Fruit fly (Drosophila melanogaster) whole organism, embryonic: ENCODE results near the gene CG5188.

Source experiments
- Asciz ChIP-seq: fragments of 200-800 bp; sonication (Bioruptor generic); optimal IDR thresholded peaks from 2 replicates; lab custom pipeline; 2017; ENCODE audit warnings: missing biosample characterization, mild to moderate bottlenecking, missing genetic modification characterization, missing genetic modification reagents
- Bteb2 ChIP-seq: fragments of 200-800 bp; sonication (Bioruptor generic); optimal IDR thresholded peaks from 2 replicates; lab custom pipeline; 2016; ENCODE audit warnings: missing biosample characterization, missing genetic modification characterization
- CG10543 ChIP-seq: fragments of 200-800 bp; sonication (Bioruptor generic); optimal IDR thresholded peaks from 3 replicates; lab custom pipeline; 2017; ENCODE audit warnings: missing biosample characterization, mild to moderate bottlenecking, missing genetic modification characterization, moderate library complexity
- CG11504 ChIP-seq: fragments of 200-800 bp; sonication (Bioruptor generic); optimal IDR thresholded peaks from 3 replicates; lab custom pipeline; 2019; ENCODE audit warnings: missing biosample characterization, mild to moderate bottlenecking, missing genetic modification characterization, moderate library complexity
- CG11695 ChIP-seq: fragments of 200-800 bp; sonication (Bioruptor generic); IDR thresholded peaks from 3 replicates; pipeline ENCODE4 v1.3.6; 2022; ENCODE audit warnings: missing biosample characterization, missing genetic modification characterization
- CG11723 ChIP-seq: fragments of 200-800 bp; sonication (Bioruptor generic); optimal IDR thresholded peaks from 2 replicates; lab custom pipeline; 2017; ENCODE audit warnings: missing biosample characterization, mild to moderate bottlenecking, missing genetic modification characterization
- CG14667 ChIP-seq: fragments of 200-800 bp; sonication (Bioruptor generic); IDR thresholded peaks from 2 replicates; pipeline ENCODE4 v1.3.6; 2022; ENCODE audit warnings: missing biosample characterization, missing genetic modification characterization
- CG1529 ChIP-seq: fragments of 200-800 bp; sonication (Bioruptor generic); optimal IDR thresholded peaks from 3 replicates; lab custom pipeline; 2018; ENCODE audit warnings: missing biosample characterization, missing genetic modification characterization
- CG1647 ChIP-seq: fragments of 200-800 bp; sonication (Bioruptor generic); optimal IDR thresholded peaks from 3 replicates; lab custom pipeline; 2016; ENCODE audit warnings: missing biosample characterization, missing genetic modification characterization
- CG17186 ChIP-seq: fragments of 200-800 bp; sonication (Bioruptor generic); optimal IDR thresholded peaks from 3 replicates; lab custom pipeline; 2017; ENCODE audit warnings: missing biosample characterization, missing genetic modification reagents, missing genetic modification characterization
- CG17359 ChIP-seq: fragments of 200-800 bp; sonication (Bioruptor generic); optimal IDR thresholded peaks from 3 replicates; lab custom pipeline; 2018; ENCODE audit warnings: missing biosample characterization, mild to moderate bottlenecking, missing genetic modification characterization, moderate library complexity
- CG17829 ChIP-seq: fragments of 200-800 bp; optimal IDR thresholded peaks from 2 replicates; lab custom pipeline; 2019; ENCODE audit warnings: missing biosample characterization, mild to moderate bottlenecking, missing genetic modification characterization, moderate library complexity
- CG18011 ChIP-seq: fragments of 200-800 bp; sonication (Bioruptor generic); optimal IDR thresholded peaks from 2 replicates; lab custom pipeline; 2017; ENCODE audit warnings: missing biosample characterization, missing genetic modification characterization, mild to moderate bottlenecking, moderate library complexity, missing genotype
- CG2712 ChIP-seq: fragments of 200-800 bp; optimal IDR thresholded peaks from 3 replicates; lab custom pipeline; 2019; ENCODE audit warnings: missing biosample characterization, mild to moderate bottlenecking, missing genetic modification characterization, moderate library complexity
- CG3163 ChIP-seq: fragments of 200-800 bp; sonication (Bioruptor generic); optimal IDR thresholded peaks from 3 replicates; lab custom pipeline; 2016; ENCODE audit warnings: missing biosample characterization, missing genetic modification characterization
- CG42726 ChIP-seq: fragments of 200-800 bp; sonication (Bioruptor generic); IDR thresholded peaks from 2 replicates; pipeline ENCODE4 v1.3.6; 2022; ENCODE audit warnings: missing biosample characterization, missing genetic modification characterization; ENCODE audit not compliant: partially characterized antibody
- CG6254 ChIP-seq: fragments of 200-800 bp; sonication (Bioruptor generic); optimal IDR thresholded peaks from 3 replicates; lab custom pipeline; 2017; ENCODE audit warnings: mild to moderate bottlenecking, missing biosample characterization, missing genetic modification reagents, missing genetic modification characterization
- CG6272 ChIP-seq: fragments of 200-800 bp; sonication (Bioruptor generic); IDR thresholded peaks from 2 replicates; pipeline ENCODE4 v1.3.6; 2022; ENCODE audit warnings: missing biosample characterization, missing genetic modification characterization
- CG7786 ChIP-seq: fragments of 200-800 bp; sonication (Bioruptor generic); optimal IDR thresholded peaks from 2 replicates; lab custom pipeline; 2016; ENCODE audit warnings: missing biosample characterization, missing genetic modification characterization
- CG9215 ChIP-seq: fragments of 200-800 bp; sonication (Bioruptor generic); IDR thresholded peaks from 2 replicates; pipeline ENCODE4 v1.3.6; 2022; ENCODE audit warnings: missing biosample characterization, missing genetic modification characterization
- CkIIα-i1 ChIP-seq: fragments of 200-800 bp; sonication (Bioruptor generic); IDR thresholded peaks from 2 replicates; pipeline ENCODE4 v1.3.6; 2022; ENCODE audit warnings: missing biosample characterization, missing genetic modification characterization
- Dref ChIP-seq: fragments of 200-800 bp; sonication (Bioruptor generic); IDR thresholded peaks from 2 replicates; pipeline ENCODE4 v1.3.6; 2022; ENCODE audit warnings: missing biosample characterization, missing genetic modification characterization
- Ets65A ChIP-seq: fragments of 200-800 bp; sonication (Bioruptor generic); peaks from one replicate; lab custom pipeline; 2016; ENCODE audit warnings: missing biosample characterization, missing genetic modification characterization
- H2.0 ChIP-seq: fragments of 200-800 bp; sonication (Bioruptor generic); IDR thresholded peaks from 2 replicates; pipeline ENCODE4 v1.3.6; 2022; ENCODE audit warnings: missing biosample characterization, missing genetic modification characterization
- HLH4C ChIP-seq: fragments of 200-800 bp; sonication (Bioruptor generic); IDR thresholded peaks from 3 replicates; pipeline ENCODE4 v1.3.6; 2022; ENCODE audit warnings: missing biosample characterization, missing genetic modification characterization; ENCODE audit not compliant: partially characterized antibody
- HmgD ChIP-seq: fragments of 200-800 bp; sonication (Bioruptor generic); optimal IDR thresholded peaks from 3 replicates; lab custom pipeline; 2016; ENCODE audit warnings: missing biosample characterization, missing genetic modification characterization
- Hr39 ChIP-seq: fragments of >200 bp; optimal IDR thresholded peaks from 2 replicates; lab custom pipeline; 2017
- Hsf ChIP-seq: fragments of 200-800 bp; sonication (Bioruptor generic); optimal IDR thresholded peaks from 3 replicates; lab custom pipeline; 2016; ENCODE audit warnings: missing biosample characterization, missing genetic modification characterization
- Optix ChIP-seq: fragments of 200-800 bp; sonication (Bioruptor generic); IDR thresholded peaks from 3 replicates; pipeline ENCODE4 v1.3.6; 2022; ENCODE audit warnings: missing biosample characterization, missing genetic modification characterization
- PHDP ChIP-seq: fragments of 200-800 bp; sonication (Bioruptor generic); optimal IDR thresholded peaks from 3 replicates; lab custom pipeline; 2018; ENCODE audit warnings: missing biosample characterization, mild to moderate bottlenecking, missing genetic modification characterization, moderate library complexity
- Ravus ChIP-seq: fragments of 200-800 bp; sonication (Bioruptor generic); IDR thresholded peaks from 2 replicates; pipeline ENCODE4 v1.3.6; 2022; ENCODE audit warnings: missing biosample characterization, missing genetic modification characterization
- Sin3A ChIP-seq: fragments of >200 bp; optimal IDR thresholded peaks from 2 replicates; lab custom pipeline; 2018
- Sox100B ChIP-seq: fragments of 200-800 bp; sonication (Bioruptor generic); optimal IDR thresholded peaks from 3 replicates; lab custom pipeline; 2018; ENCODE audit warnings: missing biosample characterization, mild to moderate bottlenecking, missing genetic modification characterization
- bigmax ChIP-seq: fragments of 200-800 bp; sonication (Bioruptor generic); optimal IDR thresholded peaks from 2 replicates; lab custom pipeline; 2018; ENCODE audit warnings: missing biosample characterization, mild to moderate bottlenecking, missing genetic modification characterization
- br ChIP-seq: fragments of >200 bp; optimal IDR thresholded peaks from 2 replicates; lab custom pipeline; 2017
- en ChIP-seq: fragments of 200-800 bp; sonication (Bioruptor generic); optimal IDR thresholded peaks from 2 replicates; lab custom pipeline; 2016; ENCODE audit warnings: missing biosample characterization, missing genetic modification characterization
- gem ChIP-seq: fragments of 200-800 bp; sonication (Bioruptor generic); optimal IDR thresholded peaks from 2 replicates; lab custom pipeline; 2019; ENCODE audit warnings: missing biosample characterization, mild to moderate bottlenecking, missing genetic modification characterization, moderate library complexity
- h ChIP-seq: fragments of >200 bp; optimal IDR thresholded peaks from 2 replicates; lab custom pipeline; 2017
- ham ChIP-seq: fragments of 200-800 bp; sonication (Bioruptor generic); IDR thresholded peaks from 2 replicates; pipeline ENCODE4 v1.3.6; 2022; ENCODE audit warnings: missing biosample characterization, missing genetic modification characterization
- hb ChIP-seq: fragments of 200-800 bp; sonication (Bioruptor generic); IDR thresholded peaks from 3 replicates; pipeline ENCODE4 v1.3.6; 2022; ENCODE audit warnings: missing biosample characterization, missing genetic modification characterization; ENCODE audit not compliant: partially characterized antibody
- jigr1 ChIP-seq: fragments of 200-800 bp; sonication (Bioruptor generic); IDR thresholded peaks from 3 replicates; pipeline ENCODE4 v1.3.6; 2022; ENCODE audit warnings: missing biosample characterization, missing genetic modification characterization
- jing ChIP-seq: fragments of 200-800 bp; sonication (Bioruptor generic); optimal IDR thresholded peaks from 2 replicates; lab custom pipeline; 2018; ENCODE audit warnings: missing biosample characterization, mild to moderate bottlenecking, missing genetic modification characterization
- kah ChIP-seq: fragments of 200-800 bp; sonication (Bioruptor generic); optimal IDR thresholded peaks from 2 replicates; lab custom pipeline; 2018; ENCODE audit warnings: missing biosample characterization, mild to moderate bottlenecking, missing genetic modification characterization
- klu ChIP-seq: fragments of 200-800 bp; sonication (Bioruptor generic); IDR thresholded peaks from 2 replicates; pipeline ENCODE4 v1.3.6; 2022; ENCODE audit warnings: missing biosample characterization, missing genetic modification characterization
- lbe ChIP-seq: fragments of 200-800 bp; sonication (Bioruptor generic); optimal IDR thresholded peaks from 2 replicates; lab custom pipeline; 2016; ENCODE audit warnings: missing biosample characterization, mild to moderate bottlenecking, missing genetic modification characterization
- pita ChIP-seq: fragments of 200-800 bp; sonication (Bioruptor generic); optimal IDR thresholded peaks from 2 replicates; lab custom pipeline; 2017; ENCODE audit warnings: missing biosample characterization, mild to moderate bottlenecking, missing genetic modification characterization
- row ChIP-seq: fragments of 200-800 bp; sonication (Bioruptor generic); IDR thresholded peaks from 3 replicates; pipeline ENCODE4 v1.3.6; 2022; ENCODE audit warnings: missing biosample characterization, missing genetic modification characterization
- sob ChIP-seq: fragments of 200-800 bp; sonication (Bioruptor generic); IDR thresholded peaks from 2 replicates; pipeline ENCODE4 v1.3.6; 2022; ENCODE audit warnings: missing biosample characterization, missing genetic modification characterization
- sug ChIP-seq: fragments of 200-800 bp; optimal IDR thresholded peaks from 2 replicates; lab custom pipeline; 2019; ENCODE audit warnings: missing biosample characterization, mild to moderate bottlenecking, missing genetic modification characterization, moderate library complexity
- tx ChIP-seq: fragments of 200-800 bp; sonication (Bioruptor generic); optimal IDR thresholded peaks from 2 replicates; lab custom pipeline; 2016; ENCODE audit warnings: missing biosample characterization, missing genetic modification characterization
- vnd ChIP-seq: fragments of 200-800 bp; sonication (Bioruptor generic); IDR thresholded peaks from 3 replicates; pipeline ENCODE4 v1.3.6; 2022; ENCODE audit warnings: missing biosample characterization, missing genetic modification characterization; ENCODE audit not compliant: partially characterized antibody

CG5188 gene

dm6 chr2L:10387869-10388726 lies 40.5 kb upstream of the CG5188 start, which contains the start of gene da (continued):
- no peak for TF ChIP-seq br
- no peak for TF ChIP-seq pita (GFP tag; lab: Kevin White, UChicago)
- peak; percentile 62; the same call in 1 of the 2 replicates for TF ChIP-seq sob (GFP tag; lab: Robert Waterston, UW)
- TF ChIP-seq jing (GFP tag; lab: Kevin White, UChicago): no peak
- TF ChIP-seq tx (GFP tag; lab: Kevin White, UChicago): peak; percentile 44
- 0 out of 3 replicates have a peak, but pooled peaks have one; percentile 38 for TF ChIP-seq CG11695 (GFP tag; lab: Robert Waterston, UW)
- TF ChIP-seq Bteb2: peak; percentile 67
- no peak for TF ChIP-seq Ravus (GFP tag; lab: Robert Waterston, UW)
- no peak for TF ChIP-seq jigr1 (GFP tag; lab: Robert Waterston, UW)
- no peak for TF ChIP-seq CkIIα-i1
- peak; percentile 71 for TF ChIP-seq CG2712
- peak; percentile 78 for TF ChIP-seq Ets65A (GFP tag; lab: Kevin White, UChicago)
- no peak; the same call in 2 of the 3 replicates for TF ChIP-seq vnd (GFP tag; lab: Robert Waterston, UW)
- peak; percentile 76 for TF ChIP-seq gem (tag; lab: Kevin White, UChicago)
- TF ChIP-seq PHDP: peak; percentile 68
- no peak for TF ChIP-seq klu
- TF ChIP-seq Optix: no peak
- TF ChIP-seq Asciz (GFP tag; lab: Kevin White, UChicago): peak; percentile 23
- peak; percentile 60 for TF ChIP-seq H2.0 (GFP tag; lab: Robert Waterston, UW)
- peak; percentile 50; the same call in 1 of the 2 replicates for TF ChIP-seq CG6272 (GFP tag; lab: Robert Waterston, UW)
- TF ChIP-seq lbe (GFP tag; lab: Kevin White, UChicago): no peak
- no peak for TF ChIP-seq hb (GFP tag; lab: Robert Waterston, UW)
- no peak for TF ChIP-seq CG14667 (GFP tag; lab: Robert Waterston, UW)
- no peak for TF ChIP-seq CG6254 (GFP tag; lab: Kevin White, UChicago)
- TF ChIP-seq CG18011 (GFP tag; lab: Kevin White, UChicago): peak; percentile 20
- peak; percentile 72 for TF ChIP-seq CG11504 (tag; lab: Kevin White, UChicago)
- TF ChIP-seq Dref (GFP tag; lab: Robert Waterston, UW): peak; percentile 92
- peak; percentile 68 for TF ChIP-seq CG17359 (tag; lab: Kevin White, UChicago)
- TF ChIP-seq h (lab: Kevin White, UChicago): no peak
- TF ChIP-seq CG42726: no peak
- TF ChIP-seq sug: peak; percentile 75
- TF ChIP-seq Sox100B (GFP tag; lab: Kevin White, UChicago): peak; percentile 51
- peak; percentile 73 for TF ChIP-seq Hsf (GFP tag; lab: Kevin White, UChicago)
- TF ChIP-seq CG1647 (GFP tag; lab: Kevin White, UChicago): peak; percentile 24
- TF ChIP-seq Sin3A: no peak
- TF ChIP-seq kah (GFP tag; lab: Kevin White, UChicago): peak; percentile 7
- peak; percentile 79 for TF ChIP-seq CG17186 (GFP tag; lab: Kevin White, UChicago)
- TF ChIP-seq bigmax (GFP tag; lab: Kevin White, UChicago): peak; percentile 32
- peak; percentile 77 for TF ChIP-seq CG11723
- TF ChIP-seq CG9215 (GFP tag; lab: Robert Waterston, UW): no peak
- TF ChIP-seq CG17829 (tag; lab: Kevin White, UChicago): peak; percentile 76
- TF ChIP-seq CG1529 (GFP tag; lab: Kevin White, UChicago): no peak
- TF ChIP-seq HmgD (GFP tag; lab: Kevin White, UChicago): peak; percentile 53
- TF ChIP-seq en (GFP tag; lab: Kevin White, UChicago): no peak
- no peak for TF ChIP-seq CG3163 (GFP tag; lab: Kevin White, UChicago)
- TF ChIP-seq row (GFP tag; lab: Robert Waterston, UW): peak; percentile 85
- TF ChIP-seq CG7786 (GFP tag; lab: Kevin White, UChicago): peak; percentile 55
- TF ChIP-seq HLH4C (GFP tag; lab: Robert Waterston, UW): peak; percentile 61; the same call in 2 of the 3 replicates
- TF ChIP-seq Hr39: no peak
- peak; percentile 21 for TF ChIP-seq CG10543
- TF ChIP-seq ham (GFP tag; lab: Robert Waterston, UW): no peak
